Fruit fly (Drosophila melanogaster) whole organism, embryonic: ENCODE measurements around the gene CG8372.

Experiments used
- Adf1 ChIP-seq: fragments of 200-800 bp; sonication (Bioruptor generic); IDR thresholded peaks from 2 replicates; pipeline ENCODE4 v1.3.6; 2022; ENCODE audit warnings: missing biosample characterization, missing genetic modification characterization
- BEAF-32 ChIP-seq: fragments of 200-800 bp; sonication (Bioruptor generic); optimal IDR thresholded peaks from 3 replicates; lab custom pipeline; 2017; ENCODE audit warnings: missing biosample characterization, missing genetic modification characterization, mild to moderate bottlenecking, moderate library complexity, missing genetic modification reagents
- CG11247 ChIP-seq: fragments of 200-800 bp; sonication (Bioruptor generic); IDR thresholded peaks from 2 replicates; pipeline ENCODE4 v1.3.6; 2022; ENCODE audit warnings: missing biosample characterization, missing genetic modification characterization
- CG11560 ChIP-seq: fragments of 200-800 bp; sonication (Bioruptor generic); IDR thresholded peaks from 3 replicates; pipeline ENCODE4 v1.3.6; 2022; ENCODE audit warnings: missing biosample characterization, missing genetic modification characterization
- CG12155 ChIP-seq: fragments of 200-800 bp; sonication (Bioruptor generic); optimal IDR thresholded peaks from 3 replicates; lab custom pipeline; 2016; ENCODE audit warnings: missing biosample characterization, missing genetic modification characterization
- CG12236 ChIP-seq: fragments of 200-800 bp; sonication (Bioruptor generic); optimal IDR thresholded peaks from 2 replicates; lab custom pipeline; 2016; ENCODE audit warnings: missing biosample characterization, missing genetic modification characterization
- CG12299 ChIP-seq: fragments of 200-800 bp; sonication (Bioruptor generic); optimal IDR thresholded peaks from 2 replicates; lab custom pipeline; 2018; ENCODE audit warnings: missing biosample characterization, mild to moderate bottlenecking, missing genetic modification characterization
- CG12942 ChIP-seq: fragments of 200-800 bp; sonication (Bioruptor generic); optimal IDR thresholded peaks from 3 replicates; lab custom pipeline; 2016; ENCODE audit warnings: missing biosample characterization, missing genetic modification characterization
- CG13287 ChIP-seq: fragments of 200-800 bp; sonication (Bioruptor generic); IDR thresholded peaks from 2 replicates; pipeline ENCODE4 v1.3.6; 2022; ENCODE audit warnings: missing biosample characterization, missing genetic modification characterization; ENCODE audit not compliant: partially characterized antibody
- CG15601 ChIP-seq: fragments of 200-800 bp; sonication (Bioruptor generic); optimal IDR thresholded peaks from 3 replicates; lab custom pipeline; 2019; ENCODE audit warnings: missing biosample characterization, mild to moderate bottlenecking, missing genetic modification characterization, moderate library complexity
- CG17328 ChIP-seq: fragments of 200-800 bp; sonication (Bioruptor generic); IDR thresholded peaks from 2 replicates; pipeline ENCODE4 v1.3.6; 2022; ENCODE audit warnings: missing biosample characterization, missing genetic modification characterization
- CG18011 ChIP-seq: fragments of 200-800 bp; sonication (Bioruptor generic); optimal IDR thresholded peaks from 2 replicates; lab custom pipeline; 2017; ENCODE audit warnings: missing biosample characterization, missing genetic modification characterization, mild to moderate bottlenecking, moderate library complexity, missing genotype
- CG1832 ChIP-seq: fragments of 200-800 bp; sonication (Bioruptor generic); optimal IDR thresholded peaks from 2 replicates; lab custom pipeline; 2017; ENCODE audit warnings: missing biosample characterization, mild to moderate bottlenecking, missing genetic modification characterization, inconsistent platforms
- CG2116 ChIP-seq: fragments of 200-800 bp; sonication (Bioruptor generic); optimal IDR thresholded peaks from 3 replicates; lab custom pipeline; 2018; ENCODE audit warnings: missing biosample characterization, mild to moderate bottlenecking, missing genetic modification characterization
- CG3995 ChIP-seq: fragments of 200-800 bp; sonication (Bioruptor generic); optimal IDR thresholded peaks from 3 replicates; lab custom pipeline; 2016; ENCODE audit warnings: missing biosample characterization, missing genetic modification characterization
- CG4820 ChIP-seq: fragments of 200-800 bp; sonication (Bioruptor generic); optimal IDR thresholded peaks from 3 replicates; lab custom pipeline; 2016; ENCODE audit warnings: missing biosample characterization, missing genetic modification characterization
- CG4854 ChIP-seq: fragments of 200-800 bp; sonication (Bioruptor generic); optimal IDR thresholded peaks from 2 replicates; lab custom pipeline; 2016; ENCODE audit warnings: missing biosample characterization, missing genetic modification characterization, inconsistent platforms
- CG8089 ChIP-seq: fragments of 200-800 bp; sonication (Bioruptor generic); optimal IDR thresholded peaks from 3 replicates; lab custom pipeline; 2016; ENCODE audit warnings: missing biosample characterization, missing genetic modification characterization
- CoRest ChIP-seq: fragments of 200-800 bp; sonication (Bioruptor generic); optimal IDR thresholded peaks from 3 replicates; lab custom pipeline; 2018; ENCODE audit warnings: missing biosample characterization, mild to moderate bottlenecking, missing genetic modification characterization, moderate library complexity
- Dek ChIP-seq: fragments of 200-800 bp; sonication (Bioruptor generic); optimal IDR thresholded peaks from 3 replicates; lab custom pipeline; 2019; ENCODE audit warnings: missing biosample characterization, mild to moderate bottlenecking, missing genetic modification characterization, moderate library complexity
- Dll ChIP-seq: fragments of 200-800 bp; sonication (Bioruptor generic); IDR thresholded peaks from 4 replicates; pipeline ENCODE4 v1.3.6; 2022; ENCODE audit warnings: missing biosample characterization, missing genetic modification characterization; ENCODE audit not compliant: partially characterized antibody
- Doc3 ChIP-seq: fragments of 200-800 bp; sonication (Bioruptor generic); IDR thresholded peaks from 3 replicates; pipeline ENCODE4 v1.3.6; 2022; ENCODE audit warnings: missing biosample characterization, missing genetic modification characterization; ENCODE audit not compliant: partially characterized antibody
- ERR ChIP-seq: fragments of 200-800 bp; sonication (Bioruptor generic); optimal IDR thresholded peaks from 2 replicates; lab custom pipeline; 2016; ENCODE audit warnings: missing biosample characterization, missing genetic modification characterization
- Eip74EF ChIP-seq, 2 experiments: fragments of 200-800 bp in 1 of 2; fragments of >200 bp in 1 of 2; sonication (Bioruptor generic) in 1 of 2; optimal IDR thresholded peaks; 2 replicates each; lab custom pipeline; 2017 to 2019; ENCODE audit warnings: missing biosample characterization in 2 of 2, missing genetic modification characterization in 2 of 2, mild to moderate bottlenecking in 1 of 2, moderate library complexity in 1 of 2
- Ets65A ChIP-seq: fragments of 200-800 bp; sonication (Bioruptor generic); peaks from one replicate; lab custom pipeline; 2016; ENCODE audit warnings: missing biosample characterization, missing genetic modification characterization
- Ets97D ChIP-seq: fragments of 200-800 bp; sonication (Bioruptor generic); optimal IDR thresholded peaks from 3 replicates; lab custom pipeline; 2016; ENCODE audit warnings: missing biosample characterization, missing genetic modification characterization
- HLH54F ChIP-seq: fragments of 200-800 bp; sonication (Bioruptor generic); optimal IDR thresholded peaks from 3 replicates; lab custom pipeline; 2016; ENCODE audit warnings: missing biosample characterization, missing genetic modification characterization
- Kr ChIP-seq: fragments of 200-800 bp; sonication (Bioruptor generic); optimal IDR thresholded peaks from 2 replicates; lab custom pipeline; 2017; ENCODE audit warnings: missing biosample characterization, mild to moderate bottlenecking, missing genetic modification characterization
- Med ChIP-seq: fragments of 200-800 bp; sonication (Bioruptor generic); peaks from one replicate; lab custom pipeline; 2016; ENCODE audit warnings: missing biosample characterization, missing genetic modification characterization, mild to moderate bottlenecking, inconsistent platforms, moderate library complexity
- Pdp1 ChIP-seq, 2 experiments: fragments of 200-800 bp; sonication (Bioruptor generic); optimal IDR thresholded peaks; 3 replicates each; lab custom pipeline; 2016; ENCODE audit warnings: missing biosample characterization in 2 of 2, missing genetic modification characterization in 2 of 2, mild to moderate bottlenecking in 1 of 2, moderate library complexity in 1 of 2
- Ptx1 ChIP-seq: fragments of 200-800 bp; sonication (Bioruptor generic); IDR thresholded peaks from 2 replicates; pipeline ENCODE4 v1.3.6; 2022; ENCODE audit warnings: missing biosample characterization, missing genetic modification characterization
- Scr ChIP-seq: fragments of 200-800 bp; sonication (Bioruptor generic); IDR thresholded peaks from 2 replicates; pipeline ENCODE4 v1.3.6; 2022; ENCODE audit warnings: missing biosample characterization, missing genetic modification characterization; ENCODE audit not compliant: partially characterized antibody
- Stat92E ChIP-seq, 3 experiments: fragments of >200 bp in 2 of 3; fragments of 200-800 bp in 1 of 3; sonication (Bioruptor generic) in 1 of 3; optimal IDR thresholded peaks; 2 replicates each; lab custom pipeline; 2017 to 2019; ENCODE audit warnings: missing biosample characterization in 3 of 3, missing genetic modification characterization in 3 of 3, mild to moderate bottlenecking in 1 of 3, moderate library complexity in 1 of 3
- crp ChIP-seq, 2 experiments: fragments of 200-800 bp; sonication (Bioruptor generic); optimal IDR thresholded peaks; 2 replicates in 1 of 2; 3 replicates in 1 of 2; lab custom pipeline; 2017; ENCODE audit warnings: missing biosample characterization in 2 of 2, missing genetic modification characterization in 2 of 2, mild to moderate bottlenecking in 1 of 2, moderate library complexity in 1 of 2
- gfzf ChIP-seq: fragments of 200-800 bp; sonication (Bioruptor generic); optimal IDR thresholded peaks from 2 replicates; lab custom pipeline; 2016; ENCODE audit warnings: missing biosample characterization, mild to moderate bottlenecking, missing genetic modification characterization, moderate library complexity
- ind ChIP-seq: fragments of 200-800 bp; sonication (Bioruptor generic); optimal IDR thresholded peaks from 3 replicates; lab custom pipeline; 2016; ENCODE audit warnings: missing biosample characterization, missing genetic modification characterization
- kay ChIP-seq: fragments of 200-800 bp; sonication (Bioruptor generic); optimal IDR thresholded peaks from 2 replicates; lab custom pipeline; 2016; ENCODE audit warnings: missing biosample characterization, missing genetic modification characterization
- mirr ChIP-seq: fragments of 200-800 bp; sonication (Bioruptor generic); optimal IDR thresholded peaks from 3 replicates; lab custom pipeline; 2018; ENCODE audit warnings: missing biosample characterization, mild to moderate bottlenecking, missing genetic modification characterization
- nerfin-2 ChIP-seq: fragments of 200-800 bp; sonication (Bioruptor generic); IDR thresholded peaks from 2 replicates; pipeline ENCODE4 v1.3.6; 2022; ENCODE audit warnings: missing biosample characterization, missing genetic modification characterization; ENCODE audit not compliant: partially characterized antibody
- onecut ChIP-seq: fragments of 200-800 bp; sonication (Bioruptor generic); IDR thresholded peaks from 2 replicates; pipeline ENCODE4 v1.3.6; 2022; ENCODE audit warnings: missing biosample characterization, missing genetic modification characterization
- ranshi ChIP-seq: fragments of 200-800 bp; sonication (Bioruptor generic); IDR thresholded peaks from 2 replicates; pipeline ENCODE4 v1.3.6; 2022; ENCODE audit warnings: missing biosample characterization, missing genetic modification characterization
- slou ChIP-seq: fragments of 200-800 bp; sonication (Bioruptor generic); optimal IDR thresholded peaks from 3 replicates; lab custom pipeline; 2016; ENCODE audit warnings: missing biosample characterization, missing genetic modification characterization
- sob ChIP-seq: fragments of 200-800 bp; sonication (Bioruptor generic); IDR thresholded peaks from 2 replicates; pipeline ENCODE4 v1.3.6; 2022; ENCODE audit warnings: missing biosample characterization, missing genetic modification characterization
- sr ChIP-seq: fragments of 200-800 bp; sonication (Bioruptor generic); IDR thresholded peaks from 3 replicates; pipeline ENCODE4 v1.3.6; 2022; ENCODE audit warnings: missing biosample characterization, missing genetic modification characterization
- stwl ChIP-seq: fragments of 200-800 bp; sonication (Bioruptor generic); optimal IDR thresholded peaks from 3 replicates; lab custom pipeline; 2018; ENCODE audit warnings: missing biosample characterization, mild to moderate bottlenecking, missing genetic modification characterization, moderate library complexity
- ttk ChIP-seq: fragments of 200-800 bp; sonication (Bioruptor generic); IDR thresholded peaks from 2 replicates; pipeline ENCODE4 v2.1.2; 2022; ENCODE audit warnings: missing biosample characterization, missing genetic modification characterization
- unpg ChIP-seq: fragments of 200-800 bp; sonication (Bioruptor generic); optimal IDR thresholded peaks from 3 replicates; lab custom pipeline; 2018; ENCODE audit warnings: missing biosample characterization, mild to moderate bottlenecking, missing genetic modification characterization, moderate library complexity
- zen2 ChIP-seq: fragments of 200-800 bp; sonication (Bioruptor generic); IDR thresholded peaks from 3 replicates; pipeline ENCODE4 v1.3.6; 2022; ENCODE audit warnings: missing biosample characterization, missing genetic modification characterization; ENCODE audit not compliant: partially characterized antibody

The CG8372 gene

dm6 chr2L:8198757-8199156, 13.9 kb downstream of the CG8372 start, which contains the start of gene PGAP5 (continued):
- no peak for TF ChIP-seq ttk (GFP tag; lab: Robert Waterston, UW)
- peak in 1 of 2 experiments; percentile 54 for TF ChIP-seq Pdp1 (GFP tag; optimal IDR thresholded peaks at IDR 0.05; lab: Kevin White, UChicago)
- peak; percentile 60 for TF ChIP-seq Ets97D (GFP tag; lab: Kevin White, UChicago)
- TF ChIP-seq CG1832 (GFP tag; lab: Kevin White, UChicago), result no peak
- no peak for TF ChIP-seq Ptx1 (GFP tag; lab: Robert Waterston, UW)
- TF ChIP-seq CG4854 (GFP tag; lab: Kevin White, UChicago), result peak; percentile 2
- TF ChIP-seq CG18011 (GFP tag; lab: Kevin White, UChicago), result peak; percentile 10
- TF ChIP-seq mirr, result no peak
- TF ChIP-seq stwl, result peak; percentile 52
- TF ChIP-seq CG12236 (GFP tag; lab: Kevin White, UChicago), result no peak
- TF ChIP-seq nerfin-2, result peak; percentile 74
- no peak for TF ChIP-seq Dek (tag; lab: Kevin White, UChicago)
- peak; percentile 29 for TF ChIP-seq CG12155 (GFP tag; lab: Kevin White, UChicago)
- no peak for TF ChIP-seq CG12299
- TF ChIP-seq ind, result no peak
- no peak for TF ChIP-seq CoRest

DNA sequence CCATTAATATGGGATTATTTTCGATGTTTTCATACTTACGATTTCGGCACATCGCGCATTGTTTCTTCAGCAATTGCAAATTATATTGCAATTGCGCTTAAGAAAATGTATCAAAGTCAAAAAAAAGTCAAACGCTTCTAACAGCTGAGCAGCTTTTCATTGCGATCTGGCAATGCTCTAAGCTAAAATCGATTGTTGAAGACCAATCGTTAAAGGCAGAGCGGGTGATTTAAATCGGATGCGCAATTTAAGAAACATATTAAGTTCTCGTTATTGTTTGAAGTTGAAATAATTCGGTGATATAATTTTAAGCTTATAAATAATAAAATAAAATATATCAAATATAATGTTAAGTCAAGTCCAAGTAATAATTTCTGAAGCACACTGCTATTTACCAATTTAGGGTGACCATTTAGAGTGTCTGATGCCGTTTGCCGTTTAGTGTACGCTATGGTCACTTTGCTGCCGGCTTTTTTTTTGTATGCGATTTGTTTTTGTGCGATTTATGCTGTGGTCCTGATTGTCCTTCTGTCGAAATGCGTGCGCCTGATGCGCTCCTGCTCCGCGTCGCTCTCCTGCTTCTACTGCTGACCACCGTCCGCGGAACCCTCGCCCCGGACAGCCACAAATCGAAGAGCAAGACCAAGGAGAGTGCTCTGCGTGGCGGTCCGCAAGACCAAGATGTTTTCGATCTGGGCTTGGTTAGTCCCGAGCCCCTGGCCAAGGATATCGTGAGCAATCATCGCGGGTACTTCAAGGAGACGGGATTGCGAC, 15.8 kb downstream of the CG8372 start, which contains the start of the genes CG8475 and CG8460:
TSS of gene CG8475 (minus strand) at position 162 of the 774 bp plus-strand sequence.
TSS of gene CG8460 (plus strand) at position 437 of the 774 bp plus-strand sequence.
- TF ChIP-seq zen2 (GFP tag; lab: Robert Waterston, UW), result no peak
- peak; percentile 50 for TF ChIP-seq CG2116 (GFP tag; lab: Kevin White, UChicago)
- peak; percentile 41 for TF ChIP-seq Scr (GFP tag; lab: Robert Waterston, UW)
- TF ChIP-seq sr (GFP tag; lab: Robert Waterston, UW), result no peak
- TF ChIP-seq Med (GFP tag; lab: Kevin White, UChicago), result peak; percentile 70
- no peak for TF ChIP-seq Stat92E (GFP tag; optimal IDR thresholded peaks at IDR 0.05; lab: Kevin White, UChicago)
- TF ChIP-seq Eip74EF (GFP tag; optimal IDR thresholded peaks at IDR 0.05; lab: Kevin White, UChicago), result no peak
- TF ChIP-seq Adf1 (GFP tag; lab: Robert Waterston, UW), result no peak
- peak; percentile 75 for TF ChIP-seq ranshi (GFP tag; lab: Robert Waterston, UW)
- peak; percentile 33 to 90 for TF ChIP-seq crp (GFP tag; optimal IDR thresholded peaks at IDR 0.05; lab: Kevin White, UChicago)
- TF ChIP-seq CG8089 (GFP tag; lab: Kevin White, UChicago), result no peak
- TF ChIP-seq CG4820 (GFP tag; lab: Kevin White, UChicago), result no peak
- peak; percentile 54 for TF ChIP-seq gfzf
- TF ChIP-seq slou (GFP tag; lab: Kevin White, UChicago), result no peak
- no peak for TF ChIP-seq unpg
- TF ChIP-seq CG3995 (GFP tag; lab: Kevin White, UChicago), result peak; percentile 89
- peak; percentile 45; the same call in 1 of the 4 replicates for TF ChIP-seq Dll (GFP tag; lab: Robert Waterston, UW)
- TF ChIP-seq BEAF-32, result peak; percentile 45
- TF ChIP-seq CG13287 (GFP tag; lab: Robert Waterston, UW), result peak; percentile 66
- TF ChIP-seq onecut (GFP tag; lab: Robert Waterston, UW), result peak; percentile 51
- no peak for TF ChIP-seq Doc3 (GFP tag; lab: Robert Waterston, UW)
- no peak for TF ChIP-seq Kr (GFP tag; lab: Kevin White, UChicago)
- peak; percentile 83 for TF ChIP-seq ERR (GFP tag; lab: Kevin White, UChicago)
- no peak for TF ChIP-seq CG12942 (GFP tag; lab: Kevin White, UChicago)
- TF ChIP-seq sob, result no peak
- TF ChIP-seq Ets65A (GFP tag; lab: Kevin White, UChicago), result peak; percentile 12
- no peak for TF ChIP-seq CG11247 (GFP tag; lab: Robert Waterston, UW)
- TF ChIP-seq kay (GFP tag; lab: Kevin White, UChicago), result no peak
- TF ChIP-seq HLH54F, result no peak
- peak; percentile 7; the same call in 1 of the 2 replicates for TF ChIP-seq CG17328
- TF ChIP-seq CG11560, result no peak
- TF ChIP-seq CG15601 (tag; lab: Kevin White, UChicago), result no peak
